Fruit fly (Drosophila melanogaster): ENCODE measurements around the gene CadN.

Gene CadN

dm6 chr2L:17778287-17778762, at the start of gene CadN:
Gene CadN, minus strand, starts transcription at chr2L:17778340.
- TF ChIP-seq pan (optimal IDR thresholded peaks at IDR 0.05): no peak

dm6 chr2L:17812572-17812971, 34.4 kb upstream of the CadN start, which contains the start of gene CG42830:
Gene CG42830, minus strand, starts transcription at chr2L:17812672.
- TF ChIP-seq Dll (optimal IDR thresholded peaks at IDR 0.05) (no peak), pan (optimal IDR thresholded peaks at IDR 0.05) (no peak), usp (GFP tag; optimal IDR thresholded peaks at IDR 0.05) (no peak), psq (optimal IDR thresholded peaks at IDR 0.05) (no peak), EcR (GFP tag; optimal IDR thresholded peaks at IDR 0.05) (no peak), CG8478 (optimal IDR thresholded peaks at IDR 0.05) (no peak)

- TF ChIP-seq usp (GFP tag; optimal IDR thresholded peaks at IDR 0.05) (no peak), psq (optimal IDR thresholded peaks at IDR 0.05) (no peak), Dll (optimal IDR thresholded peaks at IDR 0.05) (no peak), CG8478 (optimal IDR thresholded peaks at IDR 0.05) (no peak), EcR (GFP tag; optimal IDR thresholded peaks at IDR 0.05) (no peak), pan (optimal IDR thresholded peaks at IDR 0.05) (no peak)
Observed at dm6 chr2L:17803117-17803516, 25.0 kb upstream of the CadN start.

- TF ChIP-seq pan (optimal IDR thresholded peaks at IDR 0.05): no peak
- TF ChIP-seq usp (GFP tag; optimal IDR thresholded peaks at IDR 0.05): no peak
- no peak for TF ChIP-seq EcR (GFP tag; optimal IDR thresholded peaks at IDR 0.05)
- TF ChIP-seq CG8478 (optimal IDR thresholded peaks at IDR 0.05): no peak
- TF ChIP-seq psq (optimal IDR thresholded peaks at IDR 0.05): no peak
- TF ChIP-seq Dll (optimal IDR thresholded peaks at IDR 0.05): no peak
Observed at dm6 chr2L:17784641-17785040, 6.5 kb upstream of the CadN start.

dm6 chr2L:17783477-17783876, 5.3 kb upstream of the CadN start:
- TF ChIP-seq Dll (optimal IDR thresholded peaks at IDR 0.05) (no peak), usp (GFP tag; optimal IDR thresholded peaks at IDR 0.05) (no peak), psq (optimal IDR thresholded peaks at IDR 0.05) (no peak), pan (optimal IDR thresholded peaks at IDR 0.05) (no peak), CG8478 (optimal IDR thresholded peaks at IDR 0.05) (no peak), EcR (GFP tag; optimal IDR thresholded peaks at IDR 0.05) (no peak)

dm6 chr2L:17781948-17782347, 3.8 kb upstream of the CadN start:
- no peak for TF ChIP-seq Dll (optimal IDR thresholded peaks at IDR 0.05)
- TF ChIP-seq CG8478 (optimal IDR thresholded peaks at IDR 0.05): no peak
- no peak for TF ChIP-seq psq (optimal IDR thresholded peaks at IDR 0.05)
- no peak for TF ChIP-seq EcR (GFP tag; optimal IDR thresholded peaks at IDR 0.05)
- TF ChIP-seq pan (optimal IDR thresholded peaks at IDR 0.05): no peak
- TF ChIP-seq usp (GFP tag; optimal IDR thresholded peaks at IDR 0.05): no peak

- TF ChIP-seq usp (GFP tag; optimal IDR thresholded peaks at IDR 0.05): no peak
- TF ChIP-seq EcR (GFP tag; optimal IDR thresholded peaks at IDR 0.05): no peak
- TF ChIP-seq CG8478 (optimal IDR thresholded peaks at IDR 0.05): no peak
- no peak for TF ChIP-seq Dll (optimal IDR thresholded peaks at IDR 0.05)
- TF ChIP-seq psq (optimal IDR thresholded peaks at IDR 0.05): no peak
- TF ChIP-seq pan (optimal IDR thresholded peaks at IDR 0.05): no peak
Observed at dm6 chr2L:17777425-17777824, 715 bp downstream of the CadN start.

dm6 chr2L:17770775-17771174, 7.4 kb downstream of the CadN start:
- no peak for TF ChIP-seq CG8478 (optimal IDR thresholded peaks at IDR 0.05)
- no peak for TF ChIP-seq usp (GFP tag; optimal IDR thresholded peaks at IDR 0.05)
- no peak for TF ChIP-seq pan (optimal IDR thresholded peaks at IDR 0.05)
- no peak for TF ChIP-seq EcR (GFP tag; optimal IDR thresholded peaks at IDR 0.05)
- no peak for TF ChIP-seq psq (optimal IDR thresholded peaks at IDR 0.05)

- TF ChIP-seq psq (optimal IDR thresholded peaks at IDR 0.05): no peak
- TF ChIP-seq Dll (optimal IDR thresholded peaks at IDR 0.05): no peak
- no peak for TF ChIP-seq CG8478 (optimal IDR thresholded peaks at IDR 0.05)
- no peak for TF ChIP-seq pan (optimal IDR thresholded peaks at IDR 0.05)
- TF ChIP-seq usp (GFP tag; optimal IDR thresholded peaks at IDR 0.05): no peak
- no peak for TF ChIP-seq EcR (GFP tag; optimal IDR thresholded peaks at IDR 0.05)
Observed at dm6 chr2L:17770121-17770520, 8.0 kb downstream of the CadN start.

- TF ChIP-seq psq (optimal IDR thresholded peaks at IDR 0.05): no peak
- TF ChIP-seq usp (GFP tag; optimal IDR thresholded peaks at IDR 0.05): no peak
- no peak for TF ChIP-seq EcR (GFP tag; optimal IDR thresholded peaks at IDR 0.05)
- TF ChIP-seq CG8478 (optimal IDR thresholded peaks at IDR 0.05): no peak
- no peak for TF ChIP-seq Dll (optimal IDR thresholded peaks at IDR 0.05)
- no peak for TF ChIP-seq pan (optimal IDR thresholded peaks at IDR 0.05)
Observed at dm6 chr2L:17768580-17768979, 9.6 kb downstream of the CadN start.

- TF ChIP-seq Dll (optimal IDR thresholded peaks at IDR 0.05) (no peak), CG8478 (optimal IDR thresholded peaks at IDR 0.05) (no peak), psq (optimal IDR thresholded peaks at IDR 0.05) (no peak), EcR (GFP tag; optimal IDR thresholded peaks at IDR 0.05) (no peak), usp (GFP tag; optimal IDR thresholded peaks at IDR 0.05) (no peak), pan (optimal IDR thresholded peaks at IDR 0.05) (no peak)
Observed at dm6 chr2L:17763173-17763572, 15.0 kb downstream of the CadN start.

- no peak for TF ChIP-seq usp (GFP tag; optimal IDR thresholded peaks at IDR 0.05)
- no peak for TF ChIP-seq psq (optimal IDR thresholded peaks at IDR 0.05)
- no peak for TF ChIP-seq pan (optimal IDR thresholded peaks at IDR 0.05)
- no peak for TF ChIP-seq Dll (optimal IDR thresholded peaks at IDR 0.05)
- no peak for TF ChIP-seq CG8478 (optimal IDR thresholded peaks at IDR 0.05)
- TF ChIP-seq EcR (GFP tag; optimal IDR thresholded peaks at IDR 0.05): no peak
Observed at dm6 chr2L:17755576-17755975, 22.6 kb downstream of the CadN start.

dm6 chr2L:17754108-17754507, 24.0 kb downstream of the CadN start:
- TF ChIP-seq pan (optimal IDR thresholded peaks at IDR 0.05) (no peak), psq (optimal IDR thresholded peaks at IDR 0.05) (no peak), Dll (optimal IDR thresholded peaks at IDR 0.05) (no peak), CG8478 (optimal IDR thresholded peaks at IDR 0.05) (no peak), usp (GFP tag; optimal IDR thresholded peaks at IDR 0.05) (no peak), EcR (GFP tag; optimal IDR thresholded peaks at IDR 0.05) (no peak)

Data from whole organism.